Worm (Caenorhabditis elegans) whole organism, L3 larva: ENCODE results near the gene C29F9.5.
A peak's percentile ranks its signal among the peaks of the same experiment; 100 is the strongest.
"Not testable (repeated sequence)": the region's sequence is repeated elsewhere in the genome, so short reads cannot be mapped to it uniquely, and the experiment has no call there.

ENCODE experiments used
- ZK546.5 ChIP-seq: sonication (generic microtip); optimal IDR thresholded peaks from 2 replicates; lab custom pipeline; 2017; ENCODE audit warnings: missing biosample characterization, missing genetic modification characterization
- aly-2 ChIP-seq: fragments of 150-350 bp; optimal IDR thresholded peaks from 2 replicates; lab custom pipeline; 2014; ENCODE audit warnings: missing biosample characterization, missing genetic modification characterization
- ama-1 ChIP-seq: fragments of 150-350 bp; optimal IDR thresholded peaks from 2 replicates; lab custom pipeline; 2018
- ceh-9 ChIP-seq: sonication (generic microtip); optimal IDR thresholded peaks from 2 replicates; lab custom pipeline; 2018; ENCODE audit warnings: missing biosample characterization, missing genetic modification characterization
- egl-27 ChIP-seq: sonication (generic microtip); optimal IDR thresholded peaks from 4 replicates; lab custom pipeline; 2017; ENCODE audit warnings: missing biosample characterization, missing genetic modification reagents, missing genetic modification characterization
- egl-5 ChIP-seq: fragments of 150-350 bp; optimal IDR thresholded peaks from 2 replicates; lab custom pipeline; 2017; ENCODE audit warnings: missing biosample characterization, missing genetic modification reagents, missing genetic modification characterization, inconsistent platforms
- elt-1 ChIP-seq: fragments of 150-350 bp; optimal IDR thresholded peaks from 2 replicates; lab custom pipeline; 2014; ENCODE audit warnings: missing biosample characterization, missing genetic modification characterization
- elt-2 ChIP-seq: sonication (generic microtip); optimal IDR thresholded peaks from 2 replicates; lab custom pipeline; 2016; ENCODE audit warnings: missing genetic modification reagents, mild to moderate bottlenecking, missing genetic modification characterization, missing compliant biosample characterization
- elt-3 ChIP-seq, 3 experiments: fragments of 150-350 bp in 1 of 3; sonication (generic microtip) in 2 of 3; optimal IDR thresholded peaks; 2 replicates in 2 of 3; 4 replicates in 1 of 3; lab custom pipeline; 2014 to 2017; ENCODE audit warnings: missing biosample characterization in 3 of 3, missing genetic modification characterization in 3 of 3
- eor-1 ChIP-seq, 2 experiments: fragments of 150-350 bp; optimal IDR thresholded peaks; 2 replicates each; lab custom pipeline; 2014 to 2018; ENCODE audit warnings: missing biosample characterization in 2 of 2, missing genetic modification characterization in 2 of 2
- fkh-10 ChIP-seq: sonication (generic microtip); optimal IDR thresholded peaks from 2 replicates; lab custom pipeline; 2017; ENCODE audit warnings: missing biosample characterization, missing genetic modification reagents, missing genetic modification characterization
- fkh-2 ChIP-seq: fragments of 150-350 bp; optimal IDR thresholded peaks from 2 replicates; lab custom pipeline; 2014; ENCODE audit warnings: missing biosample characterization, missing genetic modification reagents, missing genetic modification characterization
- hmg-11 ChIP-seq: sonication (generic microtip); optimal IDR thresholded peaks from 2 replicates; lab custom pipeline; 2016; ENCODE audit warnings: missing genetic modification characterization, missing compliant biosample characterization
- jun-1 ChIP-seq: fragments of 150-350 bp; optimal IDR thresholded peaks from 2 replicates; lab custom pipeline; 2014; ENCODE audit warnings: missing biosample characterization, missing genetic modification reagents, missing genetic modification characterization
- lin-15B ChIP-seq: fragments of 150-350 bp; optimal IDR thresholded peaks from 2 replicates; lab custom pipeline; 2014; ENCODE audit warnings: missing biosample characterization, missing genetic modification characterization
- lin-39 ChIP-seq: fragments of 150-350 bp; optimal IDR thresholded peaks from 2 replicates; lab custom pipeline; 2018; ENCODE audit warnings: missing biosample characterization, missing genetic modification reagents, missing genetic modification characterization
- lsy-12 ChIP-seq: sonication (generic microtip); optimal IDR thresholded peaks from 2 replicates; lab custom pipeline; 2016; ENCODE audit warnings: mild to moderate bottlenecking, missing genetic modification characterization, missing compliant biosample characterization
- mdl-1 ChIP-seq: fragments of 150-350 bp; optimal IDR thresholded peaks from 2 replicates; lab custom pipeline; 2014; ENCODE audit warnings: missing biosample characterization, missing genetic modification characterization
- mml-1 ChIP-seq: fragments of 150-350 bp; sonication (generic microtip); optimal IDR thresholded peaks from 3 replicates; lab custom pipeline; 2014; ENCODE audit warnings: missing biosample characterization, missing genetic modification characterization
- nfya-1 ChIP-seq: sonication (generic microtip); optimal IDR thresholded peaks from 2 replicates; lab custom pipeline; 2017; ENCODE audit warnings: missing genetic modification characterization, mild to moderate bottlenecking, missing compliant biosample characterization, antibody characterized with exemption, moderate library complexity; ENCODE audit not compliant: insufficient read depth
- nhr-23 ChIP-seq: fragments of 150-350 bp; optimal IDR thresholded peaks from 2 replicates; lab custom pipeline; 2014; ENCODE audit warnings: missing biosample characterization, missing genetic modification reagents, missing genetic modification characterization
- nhr-25 ChIP-seq: sonication (generic microtip); optimal IDR thresholded peaks from 2 replicates; lab custom pipeline; 2017; ENCODE audit warnings: missing biosample characterization, missing genetic modification characterization
- nhr-28 ChIP-seq: fragments of 150-350 bp; optimal IDR thresholded peaks from 2 replicates; lab custom pipeline; 2014; ENCODE audit warnings: missing biosample characterization, missing genetic modification characterization
- nhr-43 ChIP-seq: sonication (generic microtip); optimal IDR thresholded peaks from 2 replicates; lab custom pipeline; 2016; ENCODE audit warnings: mild to moderate bottlenecking, missing genetic modification characterization, missing compliant biosample characterization; ENCODE audit not compliant: poor library complexity, severe bottlenecking
- nhr-77 ChIP-seq: fragments of 150-350 bp; optimal IDR thresholded peaks from 2 replicates; lab custom pipeline; 2014; ENCODE audit warnings: missing biosample characterization, missing genetic modification characterization
- pha-4 ChIP-seq: fragments of 150-350 bp; optimal IDR thresholded peaks from 2 replicates; lab custom pipeline; 2014; ENCODE audit warnings: missing biosample characterization, missing genetic modification reagents, missing genetic modification characterization
- pqm-1 ChIP-seq: fragments of 150-350 bp; optimal IDR thresholded peaks from 2 replicates; lab custom pipeline; 2017; ENCODE audit warnings: missing biosample characterization, missing genetic modification characterization, inconsistent platforms
- sea-2 ChIP-seq: fragments of 150-350 bp; sonication (generic microtip); optimal IDR thresholded peaks from 4 replicates; lab custom pipeline; 2014; ENCODE audit warnings: missing biosample characterization, missing genetic modification reagents, missing genetic modification characterization
- skn-1 ChIP-seq: fragments of 150-350 bp; optimal IDR thresholded peaks from 2 replicates; lab custom pipeline; 2014; ENCODE audit warnings: missing biosample characterization, missing genetic modification characterization
- snpc-4 ChIP-seq: fragments of 150-350 bp; optimal IDR thresholded peaks from 2 replicates; lab custom pipeline; 2014; ENCODE audit warnings: missing biosample characterization, missing genetic modification characterization
- tbx-2 ChIP-seq: sonication (generic microtip); optimal IDR thresholded peaks from 2 replicates; lab custom pipeline; 2016; ENCODE audit warnings: mild to moderate bottlenecking, missing genetic modification characterization, missing compliant biosample characterization
- ztf-11 ChIP-seq: fragments of 150-350 bp; optimal IDR thresholded peaks from 2 replicates; lab custom pipeline; 2014; ENCODE audit warnings: missing biosample characterization, missing genetic modification characterization
- ztf-4 ChIP-seq: fragments of 150-350 bp; optimal IDR thresholded peaks from 2 replicates; lab custom pipeline; 2014; ENCODE audit warnings: missing biosample characterization, missing genetic modification characterization

Gene C29F9.5

ce11 chrIII:120199-120598 is 2.9 kb downstream of the C29F9.5 start, which contains the start of gene pals-24:
Gene pals-24, plus strand, starts transcription at chrIII:120435.
- no peak for TF ChIP-seq snpc-4 (tag; lab: Kevin White, UChicago)
- TF ChIP-seq elt-2 (tag; lab: Kevin White, UChicago): peak; percentile 84
- TF ChIP-seq pha-4 (tag; lab: Kevin White, UChicago): peak; percentile 58
- peak; percentile 87 for TF ChIP-seq pqm-1 (tag; lab: Kevin White, UChicago)
- peak; percentile 46 for TF ChIP-seq jun-1 (tag; lab: Kevin White, UChicago)
- TF ChIP-seq elt-1 (tag; lab: Kevin White, UChicago): no peak

- not testable (repeated sequence) for TF ChIP-seq pha-4 (tag; lab: Kevin White, UChicago); ama-1 (lab: Kevin White, UChicago); ztf-4 (tag; lab: Kevin White, UChicago)
Measured at ce11 chrIII:121983-122449, 4.7 kb downstream of the C29F9.5 start, which contains the start of gene C29F9.12. Gene C29F9.12, minus strand, starts transcription at chrIII:122033.

- TF ChIP-seq ztf-4 (tag; lab: Kevin White, UChicago) (no peak), ceh-9 (tag; lab: Kevin White, UChicago) (no peak), mdl-1 (tag; lab: Kevin White, UChicago) (no peak), pha-4 (tag; lab: Kevin White, UChicago) (no peak), ztf-11 (tag; lab: Kevin White, UChicago) (no peak), sea-2 (GFP tag; lab: Kevin White, UChicago) (no peak), skn-1 (tag; lab: Kevin White, UChicago) (no peak), ZK546.5 (no peak), jun-1 (tag; lab: Kevin White, UChicago) (no peak), ama-1 (lab: Kevin White, UChicago) (no peak)
Measured at ce11 chrIII:124478-124877, 7.2 kb downstream of the C29F9.5 start, which contains the start of gene pals-23. Gene pals-23, plus strand, starts transcription at chrIII:124778.

- TF ChIP-seq nhr-25 (tag; lab: Kevin White, UChicago): no peak
- no peak for TF ChIP-seq nhr-28 (tag; lab: Kevin White, UChicago)
- TF ChIP-seq pha-4 (tag; lab: Kevin White, UChicago): peak; percentile 38
- TF ChIP-seq mml-1 (tag; lab: Kevin White, UChicago): no peak
- no peak for TF ChIP-seq nhr-43 (tag; lab: Kevin White, UChicago)
- TF ChIP-seq tbx-2 (tag; lab: Kevin White, UChicago): no peak
- peak; percentile 38 for TF ChIP-seq elt-2 (tag; lab: Kevin White, UChicago)
- TF ChIP-seq egl-27 (tag; lab: Kevin White, UChicago): no peak
- TF ChIP-seq aly-2 (tag; lab: Kevin White, UChicago): no peak
Measured at ce11 chrIII:130650-131049, 13.3 kb downstream of the C29F9.5 start, which contains the start of the genes nhr-280 and C29F9.2. Gene nhr-280, minus strand, starts transcription at chrIII:130750. Gene C29F9.2, plus strand, starts transcription at chrIII:130947.

- TF ChIP-seq snpc-4 (tag; lab: Kevin White, UChicago): peak; percentile 55
- TF ChIP-seq lin-15B: peak; percentile 77
- no peak for TF ChIP-seq elt-3 (tag; optimal IDR thresholded peaks at IDR 0.05; lab: Kevin White, UChicago)
- peak; percentile 70 for TF ChIP-seq nfya-1 (tag; lab: Kevin White, UChicago)
- no peak for TF ChIP-seq eor-1 (tag; optimal IDR thresholded peaks at IDR 0.05; lab: Kevin White, UChicago)
- peak; percentile 9 for TF ChIP-seq nhr-77
- peak; percentile 82 for TF ChIP-seq lin-39 (tag; lab: Kevin White, UChicago)
- peak; percentile 12 for TF ChIP-seq fkh-10 (GFP tag; lab: Kevin White, UChicago)
- TF ChIP-seq pha-4 (tag; lab: Kevin White, UChicago): peak; percentile 82
- peak; percentile 61 for TF ChIP-seq nhr-23 (tag; lab: Kevin White, UChicago)
- TF ChIP-seq fkh-2: no peak
- TF ChIP-seq hmg-11 (tag; lab: Kevin White, UChicago): peak; percentile 18
- peak; percentile 33 for TF ChIP-seq elt-2 (tag; lab: Kevin White, UChicago)
- no peak for TF ChIP-seq lsy-12
- peak; percentile 13 for TF ChIP-seq jun-1 (tag; lab: Kevin White, UChicago)
- TF ChIP-seq egl-5 (tag; lab: Kevin White, UChicago): peak; percentile 71
Measured at ce11 chrIII:131627-132026, 14.3 kb downstream of the C29F9.5 start.
